Fruit fly (Drosophila melanogaster): ENCODE measurements around the gene CG1835.

dm6 chrX:20661612-20662228, at the start of gene CG1835:
- TF ChIP-seq psq (optimal IDR thresholded peaks at IDR 0.05): no peak
- no peak for TF ChIP-seq pan (optimal IDR thresholded peaks at IDR 0.05)
- no peak for TF ChIP-seq Dll (optimal IDR thresholded peaks at IDR 0.05)
- no peak for TF ChIP-seq usp (GFP tag; optimal IDR thresholded peaks at IDR 0.05)
- TF ChIP-seq CG8478 (optimal IDR thresholded peaks at IDR 0.05): no peak
